Worm (Caenorhabditis elegans): Measurements from ENCODE around the gene ora-1.

- TF ChIP-seq sea-1 (GFP tag; conservative IDR thresholded peaks at IDR 0.05), result no peak
- no peak for TF ChIP-seq hnd-1 (tag; optimal IDR thresholded peaks at IDR 0.05)
- TF ChIP-seq aly-1 (tag; optimal IDR thresholded peaks at IDR 0.05), result no peak
- no peak for TF ChIP-seq flt-1 (GFP tag; IDR thresholded peaks at IDR 0.05)
- no peak for TF ChIP-seq ama-1 (optimal IDR thresholded peaks at IDR 0.05)
- no peak for TF ChIP-seq hmg-4 (GFP tag; optimal IDR thresholded peaks at IDR 0.05)
Measured at ce11 chrIV:7987083-7987482, 9.4 kb downstream of the ora-1 start, which contains the start of gene mec-17.

Measured in whole organism, early embryonic.